Fruit fly (Drosophila melanogaster): ENCODE results near the gene MED30.

The MED30 gene

DNA sequence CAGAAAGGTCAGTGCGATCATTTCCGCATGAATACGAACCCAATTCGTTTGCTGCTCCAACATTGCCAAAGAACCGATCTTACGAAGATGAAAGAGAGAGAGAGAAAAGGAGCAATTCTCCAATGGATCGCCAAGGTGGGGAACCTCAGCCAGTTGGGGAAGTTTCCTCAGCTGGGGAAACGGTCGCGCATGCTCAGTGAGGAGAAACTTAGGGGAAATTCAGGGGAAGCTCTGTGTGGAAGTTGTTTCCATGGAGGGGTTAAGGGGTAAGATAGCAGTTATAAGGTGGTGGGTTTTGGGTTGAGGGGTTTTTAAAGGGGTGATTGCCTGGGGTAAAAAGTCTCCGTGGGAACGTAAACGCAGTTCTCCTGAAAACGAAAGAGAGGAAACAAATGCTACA lies 19.4 kb upstream of the MED30 start:
- TF ChIP-seq CG9705 (GFP tag; optimal IDR thresholded peaks at IDR 0.05): no peak
- peak; percentile 32 for TF ChIP-seq N (GFP tag; optimal IDR thresholded peaks at IDR 0.05)
- peak; percentile 98 for TF ChIP-seq Myc (optimal IDR thresholded peaks at IDR 0.05)
- no peak for TF ChIP-seq Sp1 (GFP tag; optimal IDR thresholded peaks at IDR 0.05)

DNA sequence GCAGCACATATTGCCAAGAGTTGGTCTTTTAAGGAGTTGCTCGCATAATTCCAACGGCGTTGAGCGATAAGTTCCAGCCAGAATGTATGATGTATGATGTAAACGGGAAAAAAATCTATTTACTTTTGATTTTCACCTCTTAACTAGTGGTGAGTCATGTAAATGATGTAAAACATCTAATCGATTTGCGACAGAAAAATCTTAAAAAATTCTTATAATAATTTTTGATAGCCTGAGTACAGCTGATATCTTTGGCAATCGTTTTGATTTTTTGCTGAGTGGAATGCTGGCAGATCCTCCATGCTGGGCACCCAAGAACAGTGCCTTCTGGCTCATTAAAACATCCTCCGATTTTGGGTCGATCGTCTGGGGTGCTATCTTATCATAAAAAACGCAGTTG lies 12.7 kb upstream of the MED30 start:
- TF ChIP-seq woc (GFP tag; optimal IDR thresholded peaks at IDR 0.05) (no peak), brk (GFP tag; optimal IDR thresholded peaks at IDR 0.05) (no peak), br (GFP tag; optimal IDR thresholded peaks at IDR 0.05) (peak; percentile 12), fru (GFP tag; optimal IDR thresholded peaks at IDR 0.05) (peak; percentile 44), foxo (GFP tag; optimal IDR thresholded peaks at IDR 0.05) (peak in 1 of 2 experiments; percentile 28), HLH106 (tag; optimal IDR thresholded peaks at IDR 0.05) (peak; percentile 35), h (GFP tag; optimal IDR thresholded peaks at IDR 0.05) (peak; percentile 3), rgr (GFP tag; optimal IDR thresholded peaks at IDR 0.05) (peak; percentile 39)

DNA sequence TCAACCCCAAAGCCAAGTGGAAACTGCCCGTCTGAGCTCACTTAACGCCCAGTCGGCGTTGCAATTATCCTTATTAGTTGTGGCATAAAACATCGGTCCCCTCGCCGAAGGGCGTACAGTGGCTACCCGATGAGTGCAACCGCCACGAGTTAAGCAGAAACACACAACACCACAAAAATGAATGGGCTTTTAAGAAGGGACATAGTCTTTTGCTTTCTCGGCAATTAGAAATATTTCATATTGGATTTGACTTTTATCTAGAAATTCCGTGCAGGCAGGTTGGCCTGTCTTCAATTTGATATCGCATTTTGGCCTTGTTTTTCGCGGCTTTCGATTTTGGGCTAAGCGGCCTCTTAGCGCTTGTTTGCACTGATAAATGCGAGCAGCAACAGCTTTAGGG lies 10.0 kb upstream of the MED30 start:
- TF ChIP-seq CG32264 (GFP tag; optimal IDR thresholded peaks at IDR 0.05): peak; percentile 76
- peak; percentile 88 for TF ChIP-seq h (GFP tag; optimal IDR thresholded peaks at IDR 0.05)
- TF ChIP-seq ey (GFP tag; optimal IDR thresholded peaks at IDR 0.05): peak; percentile 88
- TF ChIP-seq HLH106 (tag; optimal IDR thresholded peaks at IDR 0.05): peak; percentile 89
- TF ChIP-seq Myc (optimal IDR thresholded peaks at IDR 0.05): no peak
- no peak for TF ChIP-seq jim (GFP tag; optimal IDR thresholded peaks at IDR 0.05)
- no peak for TF ChIP-seq dsf (GFP tag; optimal IDR thresholded peaks at IDR 0.05; ENCODE audit: borderline replicate concordance)
- no peak for TF ChIP-seq pan (optimal IDR thresholded peaks at IDR 0.05)
- no peak for TF ChIP-seq GATAd (GFP tag; optimal IDR thresholded peaks at IDR 0.05)
- no peak for TF ChIP-seq Abd-B (GFP tag; optimal IDR thresholded peaks at IDR 0.05)
- TF ChIP-seq CrebA (GFP tag; optimal IDR thresholded peaks at IDR 0.05; ENCODE audit: borderline replicate concordance): peak; percentile 49
- peak; percentile 85 for TF ChIP-seq rgr (GFP tag; optimal IDR thresholded peaks at IDR 0.05)
- peak; percentile 89 for TF ChIP-seq br (GFP tag; optimal IDR thresholded peaks at IDR 0.05)
- TF ChIP-seq CG9705 (GFP tag; optimal IDR thresholded peaks at IDR 0.05): peak; percentile 73
- TF ChIP-seq dmrt93B (GFP tag; optimal IDR thresholded peaks at IDR 0.05): peak; percentile 76
- peak; percentile 50 for TF ChIP-seq Jra (GFP tag; optimal IDR thresholded peaks at IDR 0.05)
- no peak for TF ChIP-seq sv (GFP tag; optimal IDR thresholded peaks at IDR 0.05)
- TF ChIP-seq woc (GFP tag; optimal IDR thresholded peaks at IDR 0.05): peak; percentile 84
- TF ChIP-seq Sp1 (GFP tag; optimal IDR thresholded peaks at IDR 0.05): peak; percentile 84
- TF ChIP-seq Vsx2 (GFP tag; optimal IDR thresholded peaks at IDR 0.05; ENCODE audit: partially characterized antibody): no peak
- TF ChIP-seq brk (GFP tag; optimal IDR thresholded peaks at IDR 0.05): peak; percentile 71
- TF ChIP-seq lola (GFP tag; optimal IDR thresholded peaks at IDR 0.05): no peak
- peak; percentile 9 for TF ChIP-seq Mio (GFP tag; optimal IDR thresholded peaks at IDR 0.05)
- peak; percentile 85 for TF ChIP-seq OdsH (GFP tag; optimal IDR thresholded peaks at IDR 0.05)
- TF ChIP-seq N (GFP tag; optimal IDR thresholded peaks at IDR 0.05): no peak
- TF ChIP-seq Hr83 (GFP tag; optimal IDR thresholded peaks at IDR 0.05; ENCODE audit: poor library complexity, severe bottlenecking): peak; percentile 31
- peak; percentile 79 for TF ChIP-seq sage (GFP tag; optimal IDR thresholded peaks at IDR 0.05)
- TF ChIP-seq tai (GFP tag; optimal IDR thresholded peaks at IDR 0.05): no peak
- TF ChIP-seq usp (GFP tag; optimal IDR thresholded peaks at IDR 0.05): no peak
- TF ChIP-seq Hnf4 (GFP tag; optimal IDR thresholded peaks at IDR 0.05): peak; percentile 90
- peak; percentile 8 to 88 for TF ChIP-seq foxo (GFP tag; optimal IDR thresholded peaks at IDR 0.05)
- TF ChIP-seq dl (GFP tag; optimal IDR thresholded peaks at IDR 0.05; ENCODE audit: insufficient read depth in 1 of 2, partially characterized antibody in 2 of 2): no peak
- TF ChIP-seq Rel (GFP tag; optimal IDR thresholded peaks at IDR 0.05): no peak
- peak; percentile 51 for TF ChIP-seq Rel (tag; optimal IDR thresholded peaks at IDR 0.05)
- no peak for TF ChIP-seq Dfd (GFP tag; optimal IDR thresholded peaks at IDR 0.05)
- peak; percentile 74 for TF ChIP-seq psq (GFP tag; optimal IDR thresholded peaks at IDR 0.05)
- TF ChIP-seq fru (GFP tag; optimal IDR thresholded peaks at IDR 0.05): peak; percentile 85
- TF ChIP-seq Dif (GFP tag; optimal IDR thresholded peaks at IDR 0.05; ENCODE audit: partially characterized antibody): no peak
- TF ChIP-seq Hr78 (GFP tag; optimal IDR thresholded peaks at IDR 0.05): no peak
